Worm (Caenorhabditis elegans) whole organism, L3 larva: ENCODE results near the gene T26E4.7.
"Not testable (repeated sequence)": the region's sequence is repeated elsewhere in the genome, so short reads cannot be mapped to it uniquely, and the experiment has no call there.

Experiments
- ama-1 ChIP-seq: fragments of 150-350 bp; optimal IDR thresholded peaks from 2 replicates; lab custom pipeline; 2018
- nhr-25 ChIP-seq: sonication (generic microtip); optimal IDR thresholded peaks from 2 replicates; lab custom pipeline; 2017; ENCODE audit warnings: missing biosample characterization, missing genetic modification characterization
- nhr-28 ChIP-seq: fragments of 150-350 bp; optimal IDR thresholded peaks from 2 replicates; lab custom pipeline; 2014; ENCODE audit warnings: missing biosample characterization, missing genetic modification characterization
- nhr-76 ChIP-seq: fragments of 150-350 bp; sonication (generic microtip); optimal IDR thresholded peaks from 5 replicates; lab custom pipeline; 2014; ENCODE audit warnings: missing biosample characterization, missing genetic modification characterization
- skn-1 ChIP-seq: fragments of 150-350 bp; optimal IDR thresholded peaks from 2 replicates; lab custom pipeline; 2014; ENCODE audit warnings: missing biosample characterization, missing genetic modification characterization
- unc-62 ChIP-seq: fragments of 150-350 bp; sonication (generic microtip); optimal IDR thresholded peaks from 4 replicates; lab custom pipeline; 2014; ENCODE audit warnings: missing biosample characterization, missing genetic modification reagents, missing genetic modification characterization

- not testable (repeated sequence) for TF ChIP-seq ama-1 (lab: Kevin White, UChicago); nhr-76 (tag; lab: Kevin White, UChicago); unc-62 (GFP tag; lab: Kevin White, UChicago); skn-1; nhr-28 (tag; lab: Kevin White, UChicago); nhr-25 (tag; lab: Kevin White, UChicago)
Measured at ce11 chrV:15754731-15755130, 38.6 kb upstream of the T26E4.7 start, which contains the start of gene str-8.
